Worm (Caenorhabditis elegans): ENCODE data around the gene taf-11.3.

- TF ChIP-seq T22C8.4 (GFP tag; IDR thresholded peaks at IDR 0.05) (no peak), klf-2 (GFP tag; conservative IDR thresholded peaks at IDR 0.05) (no peak)
These were observed 16.2 kb upstream of the taf-11.3 start for ce11 chrIII:10521219-10521618.

Measured in whole organism, midembryonic.